Fruit fly (Drosophila melanogaster) whole organism, embryonic: ENCODE results near the gene Cyp303a1.
A peak's percentile ranks its signal among the peaks of the same experiment; 100 is the strongest.

Experiments
- Atf6 ChIP-seq: fragments of 200-800 bp; sonication (Bioruptor generic); IDR thresholded peaks from 2 replicates; pipeline ENCODE4 v1.3.6; 2022; ENCODE audit warnings: missing biosample characterization, missing genetic modification characterization
- CG10366 ChIP-seq: fragments of 200-800 bp; sonication (Bioruptor generic); IDR thresholded peaks from 2 replicates; pipeline ENCODE4 v1.3.6; 2022; ENCODE audit warnings: missing biosample characterization, missing genetic modification characterization
- CG12236 ChIP-seq: fragments of 200-800 bp; sonication (Bioruptor generic); optimal IDR thresholded peaks from 2 replicates; lab custom pipeline; 2016; ENCODE audit warnings: missing biosample characterization, missing genetic modification characterization
- CG12391 ChIP-seq: fragments of 200-800 bp; sonication (Bioruptor generic); optimal IDR thresholded peaks from 3 replicates; lab custom pipeline; 2018; ENCODE audit warnings: missing biosample characterization, mild to moderate bottlenecking, missing genetic modification characterization, moderate library complexity
- CG15011 ChIP-seq: fragments of 200-800 bp; sonication (Bioruptor generic); optimal IDR thresholded peaks from 3 replicates; lab custom pipeline; 2018; ENCODE audit warnings: missing biosample characterization, mild to moderate bottlenecking, missing genetic modification characterization
- CG15269 ChIP-seq: fragments of 200-800 bp; sonication (Bioruptor generic); optimal IDR thresholded peaks from 2 replicates; lab custom pipeline; 2018; ENCODE audit warnings: missing biosample characterization, mild to moderate bottlenecking, missing genetic modification characterization, moderate library complexity
- CG15601 ChIP-seq: fragments of 200-800 bp; sonication (Bioruptor generic); optimal IDR thresholded peaks from 3 replicates; lab custom pipeline; 2019; ENCODE audit warnings: missing biosample characterization, mild to moderate bottlenecking, missing genetic modification characterization, moderate library complexity
- CG17186 ChIP-seq: fragments of 200-800 bp; sonication (Bioruptor generic); optimal IDR thresholded peaks from 3 replicates; lab custom pipeline; 2017; ENCODE audit warnings: missing biosample characterization, missing genetic modification reagents, missing genetic modification characterization
- CG17328 ChIP-seq: fragments of 200-800 bp; sonication (Bioruptor generic); IDR thresholded peaks from 2 replicates; pipeline ENCODE4 v1.3.6; 2022; ENCODE audit warnings: missing biosample characterization, missing genetic modification characterization
- CG18262 ChIP-seq: fragments of 200-800 bp; optimal IDR thresholded peaks from 3 replicates; lab custom pipeline; 2019; ENCODE audit warnings: missing biosample characterization, mild to moderate bottlenecking, missing genetic modification characterization, moderate library complexity
- CG2129 ChIP-seq: fragments of 200-800 bp; sonication (Bioruptor generic); IDR thresholded peaks from 2 replicates; pipeline ENCODE4 v1.3.6; 2022; ENCODE audit warnings: missing biosample characterization, missing genetic modification characterization; ENCODE audit not compliant: partially characterized antibody
- CG2678 ChIP-seq: fragments of 200-800 bp; sonication (Bioruptor generic); optimal IDR thresholded peaks from 3 replicates; lab custom pipeline; 2019; ENCODE audit warnings: missing biosample characterization, mild to moderate bottlenecking, missing genetic modification characterization, moderate library complexity
- CG30020 ChIP-seq: fragments of 200-800 bp; optimal IDR thresholded peaks from 2 replicates; lab custom pipeline; 2019; ENCODE audit warnings: missing biosample characterization, mild to moderate bottlenecking, missing genetic modification characterization, moderate library complexity
- CG31441 ChIP-seq: fragments of 200-800 bp; sonication (Bioruptor generic); IDR thresholded peaks from 2 replicates; pipeline ENCODE4 v1.3.6; 2022; ENCODE audit warnings: missing biosample characterization, missing genetic modification characterization
- CG5180 ChIP-seq: fragments of 200-800 bp; sonication (Bioruptor generic); optimal IDR thresholded peaks from 3 replicates; lab custom pipeline; 2017; ENCODE audit warnings: missing biosample characterization, missing genetic modification characterization, mild to moderate bottlenecking, moderate library complexity, missing genetic modification reagents
- CG6654 ChIP-seq: fragments of 200-800 bp; sonication (Bioruptor generic); optimal IDR thresholded peaks from 2 replicates; lab custom pipeline; 2017; ENCODE audit warnings: missing biosample characterization, mild to moderate bottlenecking, missing genetic modification characterization
- CG6813 ChIP-seq: fragments of 200-800 bp; sonication (Bioruptor generic); optimal IDR thresholded peaks from 2 replicates; lab custom pipeline; 2017; ENCODE audit warnings: missing biosample characterization, missing genetic modification characterization, mild to moderate bottlenecking, moderate library complexity, missing genetic modification reagents
- CG7745 ChIP-seq: fragments of 200-800 bp; sonication (Bioruptor generic); optimal IDR thresholded peaks from 2 replicates; lab custom pipeline; 2018; ENCODE audit warnings: missing biosample characterization, mild to moderate bottlenecking, missing genetic modification characterization, moderate library complexity
- CG8281 ChIP-seq: fragments of 200-800 bp; sonication (Bioruptor generic); optimal IDR thresholded peaks from 2 replicates; lab custom pipeline; 2018; ENCODE audit warnings: missing biosample characterization, mild to moderate bottlenecking, missing genetic modification characterization, moderate library complexity
- CG8290 ChIP-seq, 3 experiments: fragments of 200-800 bp; sonication (Bioruptor generic); optimal IDR thresholded peaks; 2 replicates each; lab custom pipeline; 2016 to 2019; ENCODE audit warnings: missing biosample characterization in 3 of 3, missing genetic modification characterization in 3 of 3, mild to moderate bottlenecking in 2 of 3, moderate library complexity in 1 of 3
- CG9215 ChIP-seq: fragments of 200-800 bp; sonication (Bioruptor generic); IDR thresholded peaks from 2 replicates; pipeline ENCODE4 v1.3.6; 2022; ENCODE audit warnings: missing biosample characterization, missing genetic modification characterization
- CG9876 ChIP-seq: fragments of 200-800 bp; sonication (Bioruptor generic); optimal IDR thresholded peaks from 2 replicates; lab custom pipeline; 2016; ENCODE audit warnings: missing biosample characterization, missing genetic modification characterization
- CHES-1-like ChIP-seq: fragments of 200-800 bp; sonication (Bioruptor generic); optimal IDR thresholded peaks from 2 replicates; lab custom pipeline; 2016; ENCODE audit warnings: missing biosample characterization, missing genetic modification characterization
- Doc2 ChIP-seq: fragments of 200-800 bp; sonication (Bioruptor generic); IDR thresholded peaks from 2 replicates; pipeline ENCODE4 v1.3.6; 2022; ENCODE audit warnings: missing biosample characterization, missing genetic modification characterization
- E2f2 ChIP-seq: fragments of 200-800 bp; sonication (Bioruptor generic); IDR thresholded peaks from 2 replicates; pipeline ENCODE4 v1.3.6; 2022; ENCODE audit warnings: missing biosample characterization, missing genetic modification characterization
- GATAe ChIP-seq: fragments of 200-800 bp; sonication (Bioruptor generic); conservative IDR thresholded peaks from 2 replicates; pipeline ENCODE4 v1.3.6; 2022; ENCODE audit warnings: missing biosample characterization, missing genetic modification characterization
- HLH3B ChIP-seq: fragments of 200-800 bp; sonication (Bioruptor generic); IDR thresholded peaks from 2 replicates; pipeline ENCODE4 v1.3.6; 2022; ENCODE audit warnings: missing biosample characterization, missing genetic modification characterization
- NfI ChIP-seq: fragments of 200-800 bp; sonication (Bioruptor generic); optimal IDR thresholded peaks from 3 replicates; lab custom pipeline; 2018; ENCODE audit warnings: missing biosample characterization, mild to moderate bottlenecking, missing genetic modification characterization, moderate library complexity
- Rfx ChIP-seq: fragments of 200-800 bp; sonication (Bioruptor generic); IDR thresholded peaks from 2 replicates; pipeline ENCODE4 v1.3.6; 2022; ENCODE audit warnings: missing biosample characterization, missing genetic modification characterization
- Scr ChIP-seq: fragments of 200-800 bp; sonication (Bioruptor generic); IDR thresholded peaks from 2 replicates; pipeline ENCODE4 v1.3.6; 2022; ENCODE audit warnings: missing biosample characterization, missing genetic modification characterization; ENCODE audit not compliant: partially characterized antibody
- al ChIP-seq: fragments of 200-800 bp; sonication (Bioruptor generic); IDR thresholded peaks from 2 replicates; pipeline ENCODE4 v1.3.6; 2022; ENCODE audit warnings: missing biosample characterization, missing genetic modification characterization
- cad ChIP-seq: fragments of >200 bp; optimal IDR thresholded peaks from 2 replicates; lab custom pipeline; 2017; ENCODE audit warnings: missing biosample characterization, missing genetic modification characterization
- ci ChIP-seq: fragments of 200-800 bp; sonication (Bioruptor generic); IDR thresholded peaks from 3 replicates; pipeline ENCODE4 v1.3.6; 2022; ENCODE audit warnings: missing biosample characterization, missing genetic modification characterization
- dati ChIP-seq: fragments of 200-800 bp; sonication (Bioruptor generic); IDR thresholded peaks from 2 replicates; pipeline ENCODE4 v1.3.6; 2022; ENCODE audit warnings: missing biosample characterization, missing genetic modification characterization
- dmrt11E ChIP-seq: fragments of 200-800 bp; sonication (Bioruptor generic); optimal IDR thresholded peaks from 3 replicates; lab custom pipeline; 2018; ENCODE audit warnings: missing biosample characterization, mild to moderate bottlenecking, missing genetic modification characterization, moderate library complexity
- gro ChIP-seq: fragments of 200-800 bp; sonication (Bioruptor generic); optimal IDR thresholded peaks from 2 replicates; lab custom pipeline; 2016; ENCODE audit warnings: missing biosample characterization, missing genetic modification characterization
- gt ChIP-seq: fragments of 200-800 bp; sonication (Bioruptor generic); IDR thresholded peaks from 2 replicates; pipeline ENCODE4 v1.3.6; 2022; ENCODE audit warnings: missing biosample characterization, missing genetic modification characterization
- hkb ChIP-seq, 2 experiments: fragments of 200-800 bp in 1 of 2; fragments of >200 bp in 1 of 2; sonication (Bioruptor generic) in 1 of 2; IDR thresholded peaks in 1 of 2; optimal IDR thresholded peaks in 1 of 2; 2 replicates each; pipeline versions ENCODE4 v1.3.6 to Lab custom; 2017 to 2022; ENCODE audit warnings: missing biosample characterization in 1 of 2, missing genetic modification characterization in 1 of 2
- lbe ChIP-seq: fragments of 200-800 bp; sonication (Bioruptor generic); optimal IDR thresholded peaks from 2 replicates; lab custom pipeline; 2016; ENCODE audit warnings: missing biosample characterization, mild to moderate bottlenecking, missing genetic modification characterization
- nerfin-2 ChIP-seq: fragments of 200-800 bp; sonication (Bioruptor generic); IDR thresholded peaks from 2 replicates; pipeline ENCODE4 v1.3.6; 2022; ENCODE audit warnings: missing biosample characterization, missing genetic modification characterization; ENCODE audit not compliant: partially characterized antibody
- pho ChIP-seq: fragments of 200-800 bp; sonication (Bioruptor generic); optimal IDR thresholded peaks from 2 replicates; lab custom pipeline; 2016; ENCODE audit warnings: missing biosample characterization, missing genetic modification characterization
- scrt ChIP-seq: fragments of 200-800 bp; sonication (Bioruptor generic); optimal IDR thresholded peaks from 2 replicates; lab custom pipeline; 2018; ENCODE audit warnings: missing biosample characterization, mild to moderate bottlenecking, missing genetic modification characterization, moderate library complexity
- slou ChIP-seq: fragments of 200-800 bp; sonication (Bioruptor generic); optimal IDR thresholded peaks from 3 replicates; lab custom pipeline; 2016; ENCODE audit warnings: missing biosample characterization, missing genetic modification characterization
- stc ChIP-seq: fragments of 200-800 bp; sonication (Bioruptor generic); IDR thresholded peaks from 2 replicates; pipeline ENCODE4 v1.3.6; 2022; ENCODE audit warnings: missing biosample characterization, missing genetic modification characterization
- tgo ChIP-seq: fragments of 200-800 bp; sonication (Bioruptor generic); IDR thresholded peaks from 3 replicates; pipeline ENCODE4 v1.3.6; 2022; ENCODE audit warnings: missing biosample characterization, missing genetic modification characterization
- wor ChIP-seq: fragments of 200-800 bp; sonication (Bioruptor generic); IDR thresholded peaks from 2 replicates; pipeline ENCODE4 v1.3.6; 2022; ENCODE audit warnings: missing biosample characterization, missing genetic modification characterization
- zen ChIP-seq: fragments of 200-800 bp; sonication (Bioruptor generic); optimal IDR thresholded peaks from 3 replicates; lab custom pipeline; 2018; ENCODE audit warnings: missing biosample characterization, mild to moderate bottlenecking, missing genetic modification characterization, moderate library complexity

The Cyp303a1 gene

DNA sequence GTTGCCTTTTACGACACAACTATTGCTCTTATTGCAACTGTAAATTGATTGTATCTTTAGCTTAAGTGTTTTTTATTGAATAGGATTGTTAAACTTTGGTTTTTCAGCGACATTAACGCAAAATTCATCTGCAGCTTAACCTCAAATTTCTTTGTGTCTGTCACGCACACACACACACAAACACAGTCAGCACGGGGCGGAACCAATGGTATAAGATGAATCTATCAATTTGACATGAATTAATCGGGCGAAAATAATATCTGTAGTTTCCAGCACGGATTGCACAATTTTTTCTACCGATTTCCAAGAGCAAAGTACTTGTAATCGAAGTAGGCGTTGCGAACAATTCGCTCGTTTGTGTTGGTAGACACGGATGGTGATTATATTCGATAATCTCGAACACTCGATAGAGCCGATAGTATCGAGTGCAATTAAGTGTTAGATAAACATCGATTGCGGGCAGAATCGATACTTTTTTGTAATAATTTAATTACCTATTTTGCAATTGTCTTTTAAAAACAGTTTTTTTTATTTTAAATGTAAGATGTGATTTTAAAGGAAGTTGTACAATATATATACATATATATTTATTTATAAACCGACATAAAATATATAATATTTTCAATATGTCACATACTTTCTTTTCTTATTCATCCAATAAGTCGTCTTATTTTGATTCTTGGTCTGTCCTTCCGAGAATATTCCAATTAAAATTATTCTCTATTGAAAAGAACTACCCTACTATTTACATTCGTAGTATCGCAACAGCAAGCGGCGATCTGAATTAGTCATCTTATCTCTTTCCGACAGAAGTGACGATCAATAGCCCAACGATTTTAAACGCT, 36.5 kb upstream of the Cyp303a1 start, which contains the start of the genes PRL-1 and EndoGI (continued):
- TF ChIP-seq CG17328 (GFP tag; lab: Robert Waterston, UW) (peak; percentile 80), CG15269 (tag; lab: Kevin White, UChicago) (peak; percentile 90), CG9215 (GFP tag; lab: Robert Waterston, UW) (no peak), CG8281 (tag; lab: Kevin White, UChicago) (no peak), CG2678 (tag; lab: Kevin White, UChicago) (peak; percentile 89), E2f2 (GFP tag; lab: Robert Waterston, UW) (peak; percentile 56; the same call in 1 of the 2 replicates), scrt (GFP tag; lab: Kevin White, UChicago) (peak; percentile 44), HLH3B (peak; percentile 84; the same call in 1 of the 2 replicates), CG18262 (tag; lab: Kevin White, UChicago) (peak; percentile 84), stc (peak; percentile 84), GATAe (0 out of 2 replicates have a peak, but pooled peaks have one; percentile 12), nerfin-2 (GFP tag; lab: Robert Waterston, UW) (peak; percentile 100), CG12236 (no peak), NfI (GFP tag; lab: Kevin White, UChicago) (peak; percentile 66), Atf6 (GFP tag; lab: Robert Waterston, UW) (peak; percentile 75), slou (peak; percentile 74), CG5180 (GFP tag; lab: Kevin White, UChicago) (peak; percentile 29), ci (peak; percentile 85), lbe (GFP tag; lab: Kevin White, UChicago) (peak; percentile 70), CG31441 (peak; percentile 86), Doc2 (no peak), tgo (GFP tag; lab: Robert Waterston, UW) (peak; percentile 74), CG8290 (GFP tag; optimal IDR thresholded peaks at IDR 0.05; lab: Kevin White, UChicago) (peak; percentile 49), CG8290 (tag; optimal IDR thresholded peaks at IDR 0.05; lab: Kevin White, UChicago) (peak in 1 of 2 experiments; percentile 68), CG9876 (GFP tag; lab: Kevin White, UChicago) (no peak), CHES-1-like (GFP tag; lab: Kevin White, UChicago) (no peak), CG30020 (peak; percentile 74), gt (no peak), CG7745 (tag; lab: Kevin White, UChicago) (no peak), CG12391 (tag; lab: Kevin White, UChicago) (peak; percentile 89), pho (GFP tag; lab: Kevin White, UChicago) (peak; percentile 48), gro (GFP tag; lab: Kevin White, UChicago) (peak; percentile 6), CG10366 (GFP tag; lab: Robert Waterston, UW) (peak; percentile 70; the same call in 1 of the 2 replicates), Rfx (GFP tag; lab: Robert Waterston, UW) (peak; percentile 76), CG2129 (GFP tag; lab: Robert Waterston, UW) (peak; percentile 95), CG15011 (GFP tag; lab: Kevin White, UChicago) (no peak), cad (no peak), zen (tag; lab: Kevin White, UChicago) (peak; percentile 87), CG15601 (tag; lab: Kevin White, UChicago) (peak; percentile 76), Scr (GFP tag; lab: Robert Waterston, UW) (peak; percentile 99), CG6813 (GFP tag; lab: Kevin White, UChicago) (peak; percentile 54), dmrt11E (tag; lab: Kevin White, UChicago) (peak; percentile 53), dati (GFP tag; lab: Robert Waterston, UW) (no peak; the same call in 1 of the 2 replicates), al (GFP tag; lab: Robert Waterston, UW) (peak; percentile 74; the same call in 1 of the 2 replicates), wor (GFP tag; lab: Robert Waterston, UW) (no peak), CG6654 (GFP tag; lab: Kevin White, UChicago) (no peak), hkb (optimal IDR thresholded peaks at IDR 0.05; lab: Kevin White, UChicago) (no peak), hkb (GFP tag; IDR thresholded peaks at IDR 0.05; lab: Robert Waterston, UW) (peak; percentile 83), CG17186 (GFP tag; lab: Kevin White, UChicago) (peak; percentile 43)
